Worm (Caenorhabditis elegans): ENCODE results near the gene tyra-2.
A peak's percentile ranks its signal among the peaks of the same experiment; 100 is the strongest.

tyra-2 gene

DNA sequence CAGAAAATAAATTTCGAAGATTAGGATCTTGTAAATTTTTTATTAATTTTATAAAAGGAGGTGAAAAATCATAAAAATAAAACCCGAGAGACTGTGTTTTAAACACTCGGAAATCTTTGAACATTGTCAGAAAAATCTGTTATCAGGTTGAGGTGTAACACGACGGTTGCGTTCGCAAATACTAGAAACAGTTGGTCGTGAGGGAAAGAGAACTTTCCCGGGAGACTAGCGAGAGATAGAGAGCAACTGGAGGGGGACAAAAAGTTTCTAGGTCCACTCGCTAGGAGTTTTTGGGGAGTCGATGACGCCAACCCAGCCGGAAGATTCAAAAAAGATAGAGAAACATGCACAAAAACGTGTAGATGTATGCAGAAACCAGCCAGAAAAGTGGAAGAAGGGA is 43.0 kb downstream of the tyra-2 start:
- TF ChIP-seq nfya-1 (tag; optimal IDR thresholded peaks at IDR 0.05; ENCODE audit: insufficient read depth) (peak; percentile 5), ama-1 (optimal IDR thresholded peaks at IDR 0.05) (no peak), tbx-2 (tag; optimal IDR thresholded peaks at IDR 0.05) (no peak), fkh-2 (tag; optimal IDR thresholded peaks at IDR 0.05) (no peak), aly-2 (tag; optimal IDR thresholded peaks at IDR 0.05) (no peak)

DNA sequence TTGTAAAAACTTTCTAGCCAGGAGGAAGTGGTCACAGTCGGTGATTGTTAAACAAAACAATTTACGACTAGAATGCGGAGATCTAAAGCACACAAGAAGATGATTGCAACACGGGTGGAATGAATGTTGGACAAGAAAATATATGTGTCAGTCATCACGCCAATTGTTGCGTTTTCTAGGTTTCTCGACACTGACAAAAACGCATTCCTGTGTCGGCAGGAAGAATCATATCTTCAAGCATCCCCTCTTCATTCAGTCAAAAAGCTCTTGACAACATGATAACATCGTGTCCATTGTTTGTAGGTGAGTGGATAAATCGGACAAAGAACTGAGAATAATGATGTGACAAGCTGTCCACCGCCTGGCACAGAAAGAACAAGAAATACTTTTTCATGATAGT is 45.8 kb downstream of the tyra-2 start:
- TF ChIP-seq ama-1 (optimal IDR thresholded peaks at IDR 0.05) (no peak), ztf-11 (tag; optimal IDR thresholded peaks at IDR 0.05) (no peak), egl-5 (tag; optimal IDR thresholded peaks at IDR 0.05) (peak; percentile 49), elt-1 (tag; optimal IDR thresholded peaks at IDR 0.05) (no peak), skn-1 (tag; optimal IDR thresholded peaks at IDR 0.05) (no peak), elt-2 (tag; optimal IDR thresholded peaks at IDR 0.05) (no peak)

DNA sequence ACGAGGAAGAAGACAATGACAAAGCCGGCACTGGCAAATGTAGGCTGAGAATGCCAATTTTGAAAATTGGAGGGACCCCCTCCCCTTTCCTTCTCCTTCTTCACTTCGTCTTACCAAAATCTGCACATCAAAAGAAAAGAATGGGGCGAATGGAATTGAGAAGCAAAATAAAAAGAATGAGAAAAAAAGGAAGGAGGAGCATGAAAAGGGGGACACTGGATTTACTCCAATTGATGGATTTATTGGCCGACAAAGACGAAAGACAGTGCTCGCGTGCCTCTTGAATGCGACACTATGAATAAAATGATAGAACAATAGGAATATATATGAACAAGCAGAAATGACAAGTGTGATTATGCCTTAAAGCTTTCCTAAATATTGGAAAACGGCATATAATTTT is 46.5 kb downstream of the tyra-2 start:
- TF ChIP-seq lin-39 (tag; optimal IDR thresholded peaks at IDR 0.05) (peak; percentile 5), egl-5 (tag; optimal IDR thresholded peaks at IDR 0.05) (no peak)

DNA sequence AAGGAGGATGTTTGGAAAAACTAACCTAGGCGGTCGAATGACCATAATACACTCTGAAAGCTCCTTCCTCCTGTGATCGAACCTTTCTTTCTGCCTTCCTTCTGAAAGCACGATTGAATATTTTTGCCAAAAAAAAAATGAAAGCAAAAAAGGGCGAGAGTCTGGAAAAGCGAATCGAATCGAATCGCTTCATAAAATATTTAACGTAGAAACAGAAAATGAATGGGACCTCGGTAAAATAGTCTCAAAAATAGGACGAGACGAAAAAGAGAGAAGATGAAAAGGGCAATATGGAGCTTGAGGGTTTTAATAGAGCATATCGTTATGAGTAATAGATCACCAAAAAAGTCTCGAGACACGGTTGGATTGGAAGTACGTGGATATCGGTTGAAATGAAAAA is 49.1 kb downstream of the tyra-2 start, which contains the start of gene inx-1:
Gene inx-1 (minus strand): TSS at position 101 of the 400 bp plus-strand sequence.
- no peak for TF ChIP-seq ceh-9 (tag; optimal IDR thresholded peaks at IDR 0.05)
- TF ChIP-seq lin-39 (tag; optimal IDR thresholded peaks at IDR 0.05) = no peak
- TF ChIP-seq lin-15B (tag; optimal IDR thresholded peaks at IDR 0.05) = no peak
- TF ChIP-seq pha-4 (tag; optimal IDR thresholded peaks at IDR 0.05) = no peak
- no peak for TF ChIP-seq nhr-237 (tag; optimal IDR thresholded peaks at IDR 0.05)
- no peak for TF ChIP-seq pqm-1 (tag; optimal IDR thresholded peaks at IDR 0.05)
- TF ChIP-seq aly-2 (tag; optimal IDR thresholded peaks at IDR 0.05) = no peak

DNA sequence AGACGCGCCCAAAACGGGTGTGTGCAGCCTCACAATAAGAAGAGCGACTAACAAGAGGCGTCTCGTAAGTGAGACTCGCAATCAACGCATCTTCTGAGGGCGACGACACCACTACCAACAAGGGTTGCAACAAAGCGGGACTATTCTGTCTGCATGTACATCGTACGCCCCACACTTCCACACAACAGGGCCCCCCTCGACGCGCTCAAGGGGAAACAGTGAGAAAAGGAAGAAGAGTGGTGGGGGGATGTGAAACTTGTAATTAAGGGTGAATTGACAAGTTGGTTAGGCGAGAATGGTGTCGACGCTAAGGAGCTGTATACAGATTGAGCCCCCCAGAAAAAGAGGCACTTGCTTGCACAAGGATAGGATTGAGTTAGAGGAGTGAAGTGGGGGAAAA is 52.0 kb downstream of the tyra-2 start:
- TF ChIP-seq jun-1 (tag; optimal IDR thresholded peaks at IDR 0.05) (no peak), hmg-11 (tag; optimal IDR thresholded peaks at IDR 0.05) (no peak), ceh-82 (tag; optimal IDR thresholded peaks at IDR 0.05) (no peak), daf-12 (tag; optimal IDR thresholded peaks at IDR 0.05) (no peak), nhr-12 (tag; optimal IDR thresholded peaks at IDR 0.05) (no peak), unc-39 (tag; optimal IDR thresholded peaks at IDR 0.05) (no peak), ztf-4 (tag; optimal IDR thresholded peaks at IDR 0.05) (no peak), nhr-76 (tag; optimal IDR thresholded peaks at IDR 0.05) (no peak), ztf-11 (tag; optimal IDR thresholded peaks at IDR 0.05) (no peak), elt-1 (tag; optimal IDR thresholded peaks at IDR 0.05) (no peak), skn-1 (tag; optimal IDR thresholded peaks at IDR 0.05) (no peak), unc-62 (GFP tag; optimal IDR thresholded peaks at IDR 0.05) (no peak), fkh-10 (GFP tag; optimal IDR thresholded peaks at IDR 0.05) (no peak), fkh-2 (tag; optimal IDR thresholded peaks at IDR 0.05) (no peak), egl-5 (tag; optimal IDR thresholded peaks at IDR 0.05) (no peak)

Data from whole organism, L3 larva.